Fruit fly (Drosophila melanogaster) whole organism, embryonic: Measurements from ENCODE around the gene Ctr1A.

Experiments
- B-H1 ChIP-seq: fragments of 200-800 bp; sonication (Bioruptor generic); IDR thresholded peaks from 3 replicates; pipeline ENCODE4 v1.3.6; 2022; ENCODE audit warnings: missing biosample characterization, missing genetic modification characterization
- BEAF-32 ChIP-seq: fragments of 200-800 bp; sonication (Bioruptor generic); optimal IDR thresholded peaks from 3 replicates; lab custom pipeline; 2017; ENCODE audit warnings: missing biosample characterization, missing genetic modification characterization, mild to moderate bottlenecking, moderate library complexity, missing genetic modification reagents
- CG10959 ChIP-seq: fragments of 200-800 bp; sonication (Bioruptor generic); IDR thresholded peaks from 2 replicates; pipeline ENCODE4 v1.3.6; 2022; ENCODE audit warnings: missing biosample characterization, missing genetic modification characterization
- CG12391 ChIP-seq: fragments of 200-800 bp; sonication (Bioruptor generic); optimal IDR thresholded peaks from 3 replicates; lab custom pipeline; 2018; ENCODE audit warnings: missing biosample characterization, mild to moderate bottlenecking, missing genetic modification characterization, moderate library complexity
- CG12942 ChIP-seq: fragments of 200-800 bp; sonication (Bioruptor generic); optimal IDR thresholded peaks from 3 replicates; lab custom pipeline; 2016; ENCODE audit warnings: missing biosample characterization, missing genetic modification characterization
- CG13894 ChIP-seq: fragments of 200-800 bp; sonication (Bioruptor generic); optimal IDR thresholded peaks from 3 replicates; lab custom pipeline; 2018; ENCODE audit warnings: missing biosample characterization, mild to moderate bottlenecking, missing genetic modification characterization, moderate library complexity
- CG14965 ChIP-seq: fragments of 200-800 bp; sonication (Bioruptor generic); optimal IDR thresholded peaks from 2 replicates; lab custom pipeline; 2016; ENCODE audit warnings: missing biosample characterization, missing genetic modification characterization, borderline replicate concordance
- CG1647 ChIP-seq: fragments of 200-800 bp; sonication (Bioruptor generic); optimal IDR thresholded peaks from 3 replicates; lab custom pipeline; 2016; ENCODE audit warnings: missing biosample characterization, missing genetic modification characterization
- CG16779 ChIP-seq: fragments of 200-800 bp; sonication (Bioruptor generic); IDR thresholded peaks from 2 replicates; pipeline ENCODE4 v1.3.6; 2022; ENCODE audit warnings: missing biosample characterization, missing genetic modification characterization
- CG16863 ChIP-seq: fragments of 200-800 bp; sonication (Bioruptor generic); optimal IDR thresholded peaks from 3 replicates; lab custom pipeline; 2016; ENCODE audit warnings: missing biosample characterization, missing genetic modification characterization
- CG2120 ChIP-seq: fragments of 200-800 bp; sonication (Bioruptor generic); optimal IDR thresholded peaks from 3 replicates; lab custom pipeline; 2016; ENCODE audit warnings: missing biosample characterization, missing genetic modification characterization
- CG2712 ChIP-seq: fragments of 200-800 bp; optimal IDR thresholded peaks from 3 replicates; lab custom pipeline; 2019; ENCODE audit warnings: missing biosample characterization, mild to moderate bottlenecking, missing genetic modification characterization, moderate library complexity
- CG31365 ChIP-seq: fragments of 200-800 bp; sonication (Bioruptor generic); optimal IDR thresholded peaks from 2 replicates; lab custom pipeline; 2018; ENCODE audit warnings: missing biosample characterization, mild to moderate bottlenecking, missing genetic modification characterization
- CG3281 ChIP-seq: fragments of 200-800 bp; sonication (Bioruptor generic); optimal IDR thresholded peaks from 3 replicates; lab custom pipeline; 2017; ENCODE audit warnings: missing biosample characterization, mild to moderate bottlenecking, missing genetic modification characterization
- CG4404 ChIP-seq: fragments of 200-800 bp; sonication (Bioruptor generic); IDR thresholded peaks from 2 replicates; pipeline ENCODE4 v1.3.6; 2022; ENCODE audit warnings: missing biosample characterization, missing genetic modification characterization
- CG7839 ChIP-seq: fragments of 200-800 bp; sonication (Bioruptor generic); optimal IDR thresholded peaks from 3 replicates; lab custom pipeline; 2018; ENCODE audit warnings: missing biosample characterization, mild to moderate bottlenecking, missing genetic modification characterization, moderate library complexity
- CG7963 ChIP-seq: fragments of 200-800 bp; sonication (Bioruptor generic); IDR thresholded peaks from 3 replicates; pipeline ENCODE4 v1.3.6; 2022; ENCODE audit warnings: missing biosample characterization, missing genetic modification characterization; ENCODE audit not compliant: partially characterized antibody
- D ChIP-seq, 2 experiments: fragments of 200-800 bp in 1 of 2; fragments of >200 bp in 1 of 2; sonication (Bioruptor generic) in 1 of 2; optimal IDR thresholded peaks; 2 replicates in 1 of 2; 3 replicates in 1 of 2; lab custom pipeline; 2017; ENCODE audit warnings: mild to moderate bottlenecking in 1 of 2, missing biosample characterization in 1 of 2, missing genetic modification characterization in 1 of 2, missing genetic modification reagents in 1 of 2
- Hr39 ChIP-seq: fragments of >200 bp; optimal IDR thresholded peaks from 2 replicates; lab custom pipeline; 2017
- Lim3 ChIP-seq: fragments of 200-800 bp; sonication (Bioruptor generic); IDR thresholded peaks from 2 replicates; pipeline ENCODE4 v1.3.6; 2022; ENCODE audit warnings: missing biosample characterization, missing genetic modification characterization
- Lpt ChIP-seq: fragments of >200 bp; optimal IDR thresholded peaks from 2 replicates; lab custom pipeline; 2018; ENCODE audit warnings: missing biosample characterization, missing genetic modification characterization
- Mad ChIP-seq: fragments of 200-800 bp; sonication (Bioruptor generic); optimal IDR thresholded peaks from 2 replicates; lab custom pipeline; 2016; ENCODE audit warnings: missing biosample characterization, missing genetic modification characterization
- NC2α ChIP-seq: fragments of 200-800 bp; sonication (Bioruptor generic); optimal IDR thresholded peaks from 2 replicates; lab custom pipeline; 2016; ENCODE audit warnings: missing biosample characterization, missing genetic modification characterization
- Nf-YA ChIP-seq: fragments of 200-800 bp; sonication (Bioruptor generic); IDR thresholded peaks from 2 replicates; pipeline ENCODE4 v1.3.6; 2022; ENCODE audit warnings: missing biosample characterization, missing genetic modification characterization
- Oli ChIP-seq: fragments of 200-800 bp; sonication (Bioruptor generic); optimal IDR thresholded peaks from 2 replicates; lab custom pipeline; 2018; ENCODE audit warnings: missing biosample characterization, mild to moderate bottlenecking, missing genetic modification characterization, moderate library complexity
- Opbp ChIP-seq: fragments of 200-800 bp; sonication (Bioruptor generic); IDR thresholded peaks from 3 replicates; pipeline ENCODE4 v1.3.6; 2022; ENCODE audit warnings: missing biosample characterization, missing genetic modification characterization; ENCODE audit not compliant: partially characterized antibody
- Pdp1 ChIP-seq, 2 experiments: fragments of 200-800 bp; sonication (Bioruptor generic); optimal IDR thresholded peaks; 3 replicates each; lab custom pipeline; 2016; ENCODE audit warnings: missing biosample characterization in 2 of 2, missing genetic modification characterization in 2 of 2, mild to moderate bottlenecking in 1 of 2, moderate library complexity in 1 of 2
- Spps ChIP-seq: fragments of 200-800 bp; sonication (Bioruptor generic); optimal IDR thresholded peaks from 2 replicates; lab custom pipeline; 2018; ENCODE audit warnings: missing biosample characterization, mild to moderate bottlenecking, missing genetic modification characterization
- Usf ChIP-seq: fragments of 200-800 bp; sonication (Bioruptor generic); optimal IDR thresholded peaks from 2 replicates; lab custom pipeline; 2017; ENCODE audit warnings: missing genotype, missing biosample characterization, missing genetic modification characterization
- br ChIP-seq: fragments of >200 bp; optimal IDR thresholded peaks from 2 replicates; lab custom pipeline; 2017
- caup ChIP-seq: fragments of 200-800 bp; sonication (Bioruptor generic); optimal IDR thresholded peaks from 3 replicates; lab custom pipeline; 2017; ENCODE audit warnings: missing biosample characterization, mild to moderate bottlenecking, missing genetic modification characterization, moderate library complexity; ENCODE audit not compliant: severe bottlenecking
- croc ChIP-seq: fragments of 200-800 bp; sonication (Bioruptor generic); conservative IDR thresholded peaks from 3 replicates; pipeline ENCODE4 v1.3.6; 2022; ENCODE audit warnings: missing biosample characterization, missing genetic modification characterization
- danr ChIP-seq: fragments of 200-800 bp; sonication (Bioruptor generic); IDR thresholded peaks from 2 replicates; pipeline ENCODE4 v1.3.6; 2022; ENCODE audit warnings: missing biosample characterization, missing genetic modification characterization
- dimm ChIP-seq: fragments of 200-800 bp; sonication (Bioruptor generic); IDR thresholded peaks from 2 replicates; pipeline ENCODE4 v1.3.6; 2022; ENCODE audit warnings: missing biosample characterization, missing genetic modification characterization
- ftz-f1 ChIP-seq: fragments of 200-800 bp; sonication (Bioruptor generic); optimal IDR thresholded peaks from 2 replicates; lab custom pipeline; 2016; ENCODE audit warnings: missing biosample characterization, missing genetic modification characterization
- hkb ChIP-seq, 2 experiments: fragments of 200-800 bp in 1 of 2; fragments of >200 bp in 1 of 2; sonication (Bioruptor generic) in 1 of 2; IDR thresholded peaks in 1 of 2; optimal IDR thresholded peaks in 1 of 2; 2 replicates each; pipeline versions ENCODE4 v1.3.6 to Lab custom; 2017 to 2022; ENCODE audit warnings: missing biosample characterization in 1 of 2, missing genetic modification characterization in 1 of 2
- kay ChIP-seq: fragments of 200-800 bp; sonication (Bioruptor generic); optimal IDR thresholded peaks from 2 replicates; lab custom pipeline; 2016; ENCODE audit warnings: missing biosample characterization, missing genetic modification characterization
- lola ChIP-seq, 3 experiments: fragments of >200 bp in 2 of 3; fragments of 200-800 bp in 1 of 3; sonication (Bioruptor generic) in 1 of 3; optimal IDR thresholded peaks; 2 replicates each; lab custom pipeline; 2017 to 2019; ENCODE audit warnings: missing biosample characterization in 3 of 3, missing genetic modification characterization in 3 of 3, mild to moderate bottlenecking in 1 of 3, moderate library complexity in 1 of 3
- nom ChIP-seq: fragments of 200-800 bp; sonication (Bioruptor generic); optimal IDR thresholded peaks from 2 replicates; lab custom pipeline; 2017; ENCODE audit warnings: missing biosample characterization, missing genetic modification characterization, mild to moderate bottlenecking, moderate library complexity, missing genetic modification reagents
- pnt ChIP-seq: fragments of 200-800 bp; sonication (Bioruptor generic); optimal IDR thresholded peaks from 3 replicates; lab custom pipeline; 2016; ENCODE audit warnings: missing biosample characterization, missing genetic modification characterization
- psq ChIP-seq: fragments of 200-800 bp; sonication (Bioruptor generic); optimal IDR thresholded peaks from 2 replicates; lab custom pipeline; 2017; ENCODE audit warnings: missing biosample characterization, missing genetic modification characterization
- run ChIP-seq: fragments of 200-800 bp; sonication (Bioruptor generic); optimal IDR thresholded peaks from 3 replicates; lab custom pipeline; 2018; ENCODE audit warnings: missing biosample characterization, mild to moderate bottlenecking, missing genetic modification characterization
- so ChIP-seq: fragments of 200-800 bp; sonication (Bioruptor generic); IDR thresholded peaks from 3 replicates; pipeline ENCODE4 v1.3.6; 2022; ENCODE audit warnings: missing biosample characterization, missing genetic modification characterization
- sr ChIP-seq: fragments of 200-800 bp; sonication (Bioruptor generic); IDR thresholded peaks from 3 replicates; pipeline ENCODE4 v1.3.6; 2022; ENCODE audit warnings: missing biosample characterization, missing genetic modification characterization
- tup ChIP-seq: fragments of 200-800 bp; sonication (Bioruptor generic); optimal IDR thresholded peaks from 2 replicates; lab custom pipeline; 2016; ENCODE audit warnings: missing biosample characterization, mild to moderate bottlenecking, missing genetic modification characterization, moderate library complexity
- twi ChIP-seq: fragments of 200-800 bp; optimal IDR thresholded peaks from 2 replicates; lab custom pipeline; 2019; ENCODE audit warnings: missing biosample characterization, mild to moderate bottlenecking, missing genetic modification characterization, moderate library complexity
- usp ChIP-seq: fragments of >200 bp; optimal IDR thresholded peaks from 2 replicates; lab custom pipeline; 2017; ENCODE audit warnings: missing biosample characterization, missing genetic modification characterization
- z ChIP-seq: fragments of 200-800 bp; sonication (Bioruptor generic); IDR thresholded peaks from 3 replicates; pipeline ENCODE4 v1.3.6; 2022; ENCODE audit warnings: missing biosample characterization, missing genetic modification characterization
- zf30C ChIP-seq: fragments of 200-800 bp; sonication (Bioruptor generic); optimal IDR thresholded peaks from 3 replicates; lab custom pipeline; 2018; ENCODE audit warnings: missing biosample characterization, mild to moderate bottlenecking, missing genetic modification characterization

The Ctr1A gene

dm6 chrX:6621566-6622006 lies 39.9 kb upstream of the Ctr1A start (continued):
- peak; percentile 56 for TF ChIP-seq CG2120 (GFP tag; lab: Kevin White, UChicago)
- TF ChIP-seq B-H1 (GFP tag; lab: Robert Waterston, UW) = no peak; the same call in 2 of the 3 replicates
- no peak for TF ChIP-seq Lpt (GFP tag; lab: Kevin White, UChicago)
- TF ChIP-seq CG3281 = peak; percentile 15
- TF ChIP-seq zf30C (GFP tag; lab: Kevin White, UChicago) = no peak
- 0 out of 2 replicates have a peak, but pooled peaks have one; percentile 34 for TF ChIP-seq dimm (GFP tag; lab: Robert Waterston, UW)
- peak; percentile 48; the same call in 2 of the 3 replicates for TF ChIP-seq croc (GFP tag; lab: Robert Waterston, UW)
- TF ChIP-seq psq (GFP tag; lab: Kevin White, UChicago) = no peak
- TF ChIP-seq CG12942 (GFP tag; lab: Kevin White, UChicago) = no peak
- no peak for TF ChIP-seq hkb (optimal IDR thresholded peaks at IDR 0.05; lab: Kevin White, UChicago)
- peak; percentile 65; the same call in 1 of the 2 replicates for TF ChIP-seq hkb (GFP tag; IDR thresholded peaks at IDR 0.05; lab: Robert Waterston, UW)
- TF ChIP-seq pnt (GFP tag; lab: Kevin White, UChicago) = no peak
- no peak for TF ChIP-seq BEAF-32 (GFP tag; lab: Kevin White, UChicago)
- TF ChIP-seq usp (GFP tag; lab: Kevin White, UChicago) = no peak
- TF ChIP-seq Lim3 (GFP tag; lab: Robert Waterston, UW) = no peak
- TF ChIP-seq Oli (tag; lab: Kevin White, UChicago) = peak; percentile 33
- peak; percentile 43 to 47 for TF ChIP-seq Pdp1 (GFP tag; optimal IDR thresholded peaks at IDR 0.05; lab: Kevin White, UChicago)
- no peak for TF ChIP-seq twi (tag; lab: Kevin White, UChicago)
- TF ChIP-seq CG1647 = no peak
- no peak for TF ChIP-seq Usf (GFP tag; lab: Kevin White, UChicago)
- peak; percentile 43 for TF ChIP-seq CG12391 (tag; lab: Kevin White, UChicago)
- TF ChIP-seq ftz-f1 (GFP tag; lab: Kevin White, UChicago) = no peak
- no peak for TF ChIP-seq br (lab: Kevin White, UChicago)
- peak; percentile 25 for TF ChIP-seq CG16863
- no peak for TF ChIP-seq CG13894
- TF ChIP-seq nom (GFP tag; lab: Kevin White, UChicago) = peak; percentile 28
- TF ChIP-seq CG7963 (GFP tag; lab: Robert Waterston, UW) = no peak
- TF ChIP-seq Opbp (GFP tag; lab: Robert Waterston, UW) = no peak
- no peak for TF ChIP-seq sr (GFP tag; lab: Robert Waterston, UW)
- TF ChIP-seq CG7839 (tag; lab: Kevin White, UChicago) = peak; percentile 64
- no peak for TF ChIP-seq so (GFP tag; lab: Robert Waterston, UW)
- TF ChIP-seq tup (GFP tag; lab: Kevin White, UChicago) = no peak
- no peak for TF ChIP-seq D (optimal IDR thresholded peaks at IDR 0.05; lab: Kevin White, UChicago)
- TF ChIP-seq D (GFP tag; optimal IDR thresholded peaks at IDR 0.05; lab: Kevin White, UChicago) = peak; percentile 42
- TF ChIP-seq Mad (GFP tag; lab: Kevin White, UChicago) = no peak
- no peak for TF ChIP-seq Hr39 (lab: Kevin White, UChicago)
- TF ChIP-seq z (GFP tag; lab: Robert Waterston, UW) = no peak
- no peak for TF ChIP-seq CG31365 (tag; lab: Kevin White, UChicago)

- peak; percentile 66 for TF ChIP-seq CG2712 (tag; lab: Kevin White, UChicago)
- TF ChIP-seq danr (GFP tag; lab: Robert Waterston, UW) = no peak
- TF ChIP-seq kay (GFP tag; lab: Kevin White, UChicago) = no peak
- TF ChIP-seq run (tag; lab: Kevin White, UChicago) = no peak
- no peak for TF ChIP-seq CG16779
- TF ChIP-seq NC2α = no peak
- peak; percentile 39 for TF ChIP-seq Spps
- TF ChIP-seq caup (GFP tag; lab: Kevin White, UChicago) = no peak
- peak in 1 of 3 experiments; percentile 54 for TF ChIP-seq lola (GFP tag; optimal IDR thresholded peaks at IDR 0.05; lab: Kevin White, UChicago)
- peak; percentile 27; the same call in 1 of the 2 replicates for TF ChIP-seq CG4404 (GFP tag; lab: Robert Waterston, UW)
- no peak for TF ChIP-seq CG14965 (GFP tag; lab: Kevin White, UChicago)
- no peak for TF ChIP-seq CG10959 (GFP tag; lab: Robert Waterston, UW)
- no peak for TF ChIP-seq Nf-YA (GFP tag; lab: Robert Waterston, UW)
Observed at dm6 chrX:6624006-6624745, 37.3 kb upstream of the Ctr1A start.
